Worm (Caenorhabditis elegans): ENCODE measurements around the gene lbp-4.

DNA sequence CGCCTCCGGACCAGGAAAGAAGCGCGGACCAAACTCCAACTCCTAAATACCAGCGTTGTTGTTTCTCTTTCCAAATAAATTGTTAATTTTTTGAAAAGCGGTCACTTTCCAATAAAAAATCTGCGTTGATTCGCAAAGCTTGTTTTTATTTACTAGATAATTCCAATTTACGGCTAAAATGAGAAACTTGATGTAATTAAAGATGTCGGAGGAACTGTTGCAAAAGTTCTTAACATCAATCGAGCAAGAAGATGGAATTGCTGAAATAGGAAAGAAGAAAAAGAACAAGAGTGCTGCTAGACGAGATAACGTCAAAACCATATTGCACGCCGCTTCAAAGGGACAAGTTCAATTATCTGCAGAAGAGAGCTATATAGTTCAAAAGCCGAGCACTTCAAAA lies 43.3 kb upstream of the lbp-4 start, which contains the start of gene C26F1.3:
- TF ChIP-seq egrh-3 (GFP tag; IDR thresholded peaks at IDR 0.05) (no peak), unc-130 (GFP tag; optimal IDR thresholded peaks at IDR 0.05) (no peak), K12H6.12 (tag; optimal IDR thresholded peaks at IDR 0.05) (no peak), dpl-1 (GFP tag; optimal IDR thresholded peaks at IDR 0.05) (no peak), sptf-2 (GFP tag; optimal IDR thresholded peaks at IDR 0.05) (no peak), mxl-1 (tag; optimal IDR thresholded peaks at IDR 0.05) (no peak), fkh-3 (tag; optimal IDR thresholded peaks at IDR 0.05) (no peak), nhr-80 (tag; optimal IDR thresholded peaks at IDR 0.05) (no peak)

Data from whole organism, young adult.